Worm (Caenorhabditis elegans) whole organism, L4 larva: Measurements from ENCODE around the gene chup-1.

Source experiments
- F49E8.2 ChIP-seq: sonication (generic microtip); optimal IDR thresholded peaks from 2 replicates; lab custom pipeline; 2016; ENCODE audit warnings: missing compliant biosample characterization, mild to moderate bottlenecking, missing genetic modification characterization, borderline replicate concordance
- dmd-9 ChIP-seq: fragments of 200-800 bp; sonication (Bioruptor generic); IDR thresholded peaks from 2 replicates; pipeline ENCODE4 v1.3.6; 2022; ENCODE audit warnings: missing genetic modification reagents, missing genetic modification characterization, missing compliant biosample characterization
- hlh-11 ChIP-seq: fragments of 200-800 bp; sonication (Bioruptor generic); optimal IDR thresholded peaks from 2 replicates; lab custom pipeline; 2018; ENCODE audit warnings: mild to moderate bottlenecking, missing genetic modification characterization, missing compliant biosample characterization
- lin-13 ChIP-seq: fragments of 150-350 bp; optimal IDR thresholded peaks from 2 replicates; lab custom pipeline; 2014; ENCODE audit warnings: missing biosample characterization, missing genetic modification reagents, missing genetic modification characterization
- mxl-2 ChIP-seq: fragments of 200-800 bp; sonication (Bioruptor generic); conservative IDR thresholded peaks from 2 replicates; pipeline ENCODE4 v1.3.6; 2022; ENCODE audit warnings: missing genetic modification reagents, missing genetic modification characterization, missing compliant biosample characterization

DNA sequence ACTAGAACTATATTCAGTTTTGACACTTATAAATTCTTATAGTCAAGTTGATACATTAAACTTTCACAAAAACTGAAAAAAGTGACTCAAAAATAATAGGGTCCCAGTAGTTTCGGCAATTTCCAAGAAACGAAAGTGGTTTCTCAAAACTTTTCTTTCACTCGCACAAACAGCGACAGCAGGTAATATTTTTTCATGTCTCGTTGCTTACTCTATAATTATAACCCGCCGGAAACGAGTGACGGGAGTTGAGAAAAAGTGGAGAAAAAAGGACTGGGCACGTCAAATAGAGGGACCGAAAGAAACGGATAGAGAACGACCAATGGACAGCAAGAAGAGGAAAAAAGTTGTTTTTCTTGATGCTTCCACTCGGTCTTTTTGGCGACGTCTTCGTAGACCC is 8.0 kb downstream of the chup-1 start:
- TF ChIP-seq dmd-9: no peak
- no peak for TF ChIP-seq lin-13 (GFP tag; lab: Kevin White, UChicago)
- no peak for TF ChIP-seq hlh-11 (tag; lab: Kevin White, UChicago)
- no peak for TF ChIP-seq mxl-2 (GFP tag; lab: Robert Waterston, UW)
- TF ChIP-seq F49E8.2 (tag; lab: Kevin White, UChicago): no peak
